Worm (Caenorhabditis elegans): ENCODE measurements around the gene tbc-1.

Gene tbc-1

DNA sequence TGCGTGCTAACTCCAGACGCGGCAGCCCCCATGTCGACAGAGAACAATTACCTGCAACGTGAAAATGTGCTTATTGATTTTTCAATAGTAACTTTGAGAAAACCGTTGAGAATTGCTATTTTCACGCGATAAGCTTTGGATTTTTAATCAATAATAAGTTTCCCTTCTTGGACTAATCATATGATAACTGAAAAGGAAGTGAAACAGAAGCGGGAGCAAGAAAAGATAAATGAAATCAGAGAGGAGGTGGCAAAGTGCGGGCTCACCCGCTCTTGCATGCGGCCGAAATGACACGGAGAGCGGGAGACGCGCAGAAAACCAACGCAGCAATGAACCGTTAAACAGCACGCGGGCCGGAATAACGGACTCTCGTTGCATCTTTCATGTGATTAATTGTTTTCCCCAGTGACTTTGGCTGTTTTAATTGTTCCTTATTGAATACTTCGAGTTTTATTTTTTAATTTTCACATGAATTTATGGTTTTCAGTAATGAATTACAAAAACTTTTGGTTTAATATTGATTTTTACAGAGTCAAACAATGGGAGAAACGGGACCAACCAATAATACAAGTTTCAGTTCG, at the start of gene tbc-1, which contains the start of gene flwr-1:
tbc-1 (plus strand) TSS at position 531 of the 581 bp plus-strand sequence.
flwr-1 (minus strand) TSS at position 51 of the 581 bp plus-strand sequence.
- peak; percentile 51 for TF ChIP-seq mes-2 (tag; optimal IDR thresholded peaks at IDR 0.05; ENCODE audit: poor library complexity, severe bottlenecking)
- no peak for TF ChIP-seq dpl-1 (GFP tag; optimal IDR thresholded peaks at IDR 0.05)
- peak; percentile 1 for TF ChIP-seq mxl-3 (GFP tag; optimal IDR thresholded peaks at IDR 0.05)
- TF ChIP-seq T20F7.1 (GFP tag; optimal IDR thresholded peaks at IDR 0.05), result peak; percentile 94
- no peak for TF ChIP-seq nhr-111 (GFP tag; optimal IDR thresholded peaks at IDR 0.05)
- TF ChIP-seq dmd-6 (GFP tag; IDR thresholded peaks at IDR 0.05), result peak; percentile 51
- TF ChIP-seq unc-130 (GFP tag; optimal IDR thresholded peaks at IDR 0.05), result no peak
- peak; percentile 81 for TF ChIP-seq hlh-30 (tag; optimal IDR thresholded peaks at IDR 0.05; ENCODE audit: insufficient read depth)
- TF ChIP-seq pqm-1 (tag; optimal IDR thresholded peaks at IDR 0.05), result peak; percentile 29
- no peak for TF ChIP-seq skn-1 (tag; optimal IDR thresholded peaks at IDR 0.05)
- no peak for TF ChIP-seq dmd-9 (GFP tag; IDR thresholded peaks at IDR 0.05)
- peak; percentile 10 for TF ChIP-seq nhr-28 (tag; optimal IDR thresholded peaks at IDR 0.05)
- TF ChIP-seq ceh-28 (tag; optimal IDR thresholded peaks at IDR 0.05), result peak; percentile 35
- TF ChIP-seq rbr-2 (tag; optimal IDR thresholded peaks at IDR 0.05), result peak; percentile 24
- peak; percentile 60; the same call in 1 of the 2 replicates for TF ChIP-seq hmg-1.1 (GFP tag; IDR thresholded peaks at IDR 0.05)
- no peak for TF ChIP-seq F10B5.3 (tag; optimal IDR thresholded peaks at IDR 0.05)
- no peak for TF ChIP-seq daf-16 (GFP tag; optimal IDR thresholded peaks at IDR 0.05)
- TF ChIP-seq daf-16 (tag; optimal IDR thresholded peaks at IDR 0.05), result peak; percentile 41
- TF ChIP-seq set-16 (GFP tag; IDR thresholded peaks at IDR 0.05), result 0 out of 2 replicates have a peak, but pooled peaks have one; percentile 13
- TF ChIP-seq hlh-11 (tag; optimal IDR thresholded peaks at IDR 0.05), result peak; percentile 47
- TF ChIP-seq dve-1 (tag; optimal IDR thresholded peaks at IDR 0.05; ENCODE audit: insufficient read depth), result peak; percentile 47

DNA sequence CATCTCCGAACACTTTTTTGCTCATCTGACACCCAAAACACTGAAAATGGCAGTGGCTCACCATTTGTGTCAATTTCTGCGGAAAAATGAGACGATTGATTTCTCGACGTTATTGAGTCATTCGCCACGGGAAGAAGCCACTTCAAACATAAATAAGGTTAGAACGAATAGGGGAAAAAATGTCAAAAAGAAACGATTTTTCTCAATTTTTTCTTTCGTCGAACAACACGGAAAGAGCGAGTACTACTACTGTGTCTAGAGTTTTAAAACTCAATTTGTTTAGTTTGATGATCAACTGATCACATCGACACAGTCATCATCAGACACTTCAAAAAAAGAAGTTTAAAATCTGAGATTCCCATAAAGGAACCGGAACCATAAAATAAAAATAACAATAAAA, 49.7 kb upstream of the tbc-1 start:
- TF ChIP-seq nhr-76 (tag; optimal IDR thresholded peaks at IDR 0.05), result no peak
- no peak for TF ChIP-seq fos-1 (tag; optimal IDR thresholded peaks at IDR 0.05)
- TF ChIP-seq spr-1 (tag; optimal IDR thresholded peaks at IDR 0.05), result no peak
- TF ChIP-seq ces-1 (GFP tag; optimal IDR thresholded peaks at IDR 0.05), result no peak
- TF ChIP-seq R02D3.7 (tag; optimal IDR thresholded peaks at IDR 0.05), result no peak
- TF ChIP-seq gei-8 (GFP tag; optimal IDR thresholded peaks at IDR 0.05), result no peak
- peak; percentile 53 for TF ChIP-seq fkh-10 (GFP tag; optimal IDR thresholded peaks at IDR 0.05)
- no peak for TF ChIP-seq mdl-1 (tag; optimal IDR thresholded peaks at IDR 0.05)
- no peak for TF ChIP-seq nhr-77 (tag; optimal IDR thresholded peaks at IDR 0.05)
- TF ChIP-seq nhr-25 (tag; optimal IDR thresholded peaks at IDR 0.05; ENCODE audit: borderline replicate concordance, insufficient read depth), result no peak
- no peak for TF ChIP-seq lin-15B (tag; optimal IDR thresholded peaks at IDR 0.05)
- peak in 1 of 2 experiments; percentile 90 for TF ChIP-seq unc-62 (GFP tag; optimal IDR thresholded peaks at IDR 0.05 in 1 of 2)
- no peak for TF ChIP-seq unc-62 (tag; optimal IDR thresholded peaks at IDR 0.05)
- no peak for TF ChIP-seq unc-130 (GFP tag; optimal IDR thresholded peaks at IDR 0.05)
- TF ChIP-seq skn-1 (tag; optimal IDR thresholded peaks at IDR 0.05), result no peak
- TF ChIP-seq mxl-3 (GFP tag; optimal IDR thresholded peaks at IDR 0.05), result no peak

DNA sequence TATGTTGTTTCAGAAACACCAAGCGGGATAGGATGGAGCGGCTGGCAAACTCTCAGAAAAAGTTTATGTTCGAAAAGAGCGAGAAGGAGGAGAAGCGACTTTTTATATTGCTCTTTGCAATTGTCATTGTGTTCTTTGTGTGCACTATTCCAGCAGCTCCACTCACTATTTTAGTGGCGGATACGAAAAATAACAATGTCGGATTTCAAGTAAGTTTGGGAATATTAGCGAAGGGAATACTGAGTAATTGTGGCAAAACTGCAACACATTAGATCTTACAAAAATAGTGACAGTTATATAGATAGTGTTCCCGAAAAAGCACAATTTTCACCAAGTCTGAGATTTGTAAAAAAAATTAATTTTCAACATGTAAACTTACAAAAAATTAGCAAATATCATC, 47.8 kb upstream of the tbc-1 start:
- TF ChIP-seq aha-1 (tag) (peak; percentile 90), daf-16 (GFP tag; optimal IDR thresholded peaks at IDR 0.05) (no peak), daf-16 (tag; optimal IDR thresholded peaks at IDR 0.05) (no peak)

DNA sequence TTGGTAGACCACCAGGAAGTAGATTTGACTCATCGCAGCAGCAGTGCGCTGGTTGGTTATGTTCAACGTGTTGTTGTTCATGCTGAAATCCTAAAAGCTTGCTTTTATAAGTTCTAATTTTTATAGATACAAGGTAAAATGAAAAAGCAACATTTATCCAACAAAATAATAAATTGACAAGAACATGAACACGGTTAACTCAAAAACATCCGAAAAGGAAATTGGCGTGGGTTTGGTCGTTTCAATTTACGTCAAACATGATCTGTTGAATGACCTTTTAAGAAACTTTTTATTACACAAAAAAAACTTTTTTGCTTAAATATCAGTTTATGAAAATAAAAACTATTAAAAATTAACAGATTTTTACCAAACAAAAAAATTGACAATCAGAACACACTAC, 41.7 kb upstream of the tbc-1 start, which contains the start of gene ntr-2:
ntr-2 (minus strand) TSS at position 101 of the 400 bp plus-strand sequence.
- TF ChIP-seq mxl-2 (GFP tag; conservative IDR thresholded peaks at IDR 0.05) (no peak), nhr-77 (tag; optimal IDR thresholded peaks at IDR 0.05) (no peak), aly-2 (tag; optimal IDR thresholded peaks at IDR 0.05) (no peak), daf-19 (GFP tag; conservative IDR thresholded peaks at IDR 0.05) (no peak), F10B5.3 (tag; optimal IDR thresholded peaks at IDR 0.05) (no peak), Y5F2A.4 (GFP tag; optimal IDR thresholded peaks at IDR 0.05) (no peak), egl-27 (tag; optimal IDR thresholded peaks at IDR 0.05) (no peak), zip-11 (GFP tag; IDR thresholded peaks at IDR 0.05) (no peak), lsy-2 (tag; optimal IDR thresholded peaks at IDR 0.05) (no peak)
